Fruit fly (Drosophila melanogaster): Measurements from ENCODE around the gene mkg-p.
A peak's percentile ranks its signal among the peaks of the same experiment; 100 is the strongest.

mkg-p gene

dm6 chr3L:8452986-8453385 is 47.9 kb upstream of the mkg-p start (continued):
- peak; percentile 23 for TF ChIP-seq zen (tag; optimal IDR thresholded peaks at IDR 0.05)
- TF ChIP-seq CG9437 (GFP tag; optimal IDR thresholded peaks at IDR 0.05) = no peak
- no peak for TF ChIP-seq CG4424 (GFP tag; optimal IDR thresholded peaks at IDR 0.05)
- TF ChIP-seq tgo (GFP tag; IDR thresholded peaks at IDR 0.05) = no peak
- no peak for TF ChIP-seq cg (GFP tag; optimal IDR thresholded peaks at IDR 0.05)
- no peak for TF ChIP-seq lmd (GFP tag; IDR thresholded peaks at IDR 0.05)
- TF ChIP-seq Hr39 (optimal IDR thresholded peaks at IDR 0.05) = no peak
- no peak for TF ChIP-seq BEAF-32 (GFP tag; optimal IDR thresholded peaks at IDR 0.05)
- no peak for TF ChIP-seq CG9215 (GFP tag; IDR thresholded peaks at IDR 0.05)
- no peak for TF ChIP-seq ATbp (GFP tag; optimal IDR thresholded peaks at IDR 0.05)
- no peak for TF ChIP-seq CG32767 (GFP tag; IDR thresholded peaks at IDR 0.05)
- no peak for TF ChIP-seq grau (tag; optimal IDR thresholded peaks at IDR 0.05)
- TF ChIP-seq CG10979 (tag; optimal IDR thresholded peaks at IDR 0.05) = no peak
- TF ChIP-seq br (optimal IDR thresholded peaks at IDR 0.05) = no peak
- peak; percentile 23; the same call in 1 of the 2 replicates for TF ChIP-seq E2f2 (GFP tag; IDR thresholded peaks at IDR 0.05)
- no peak for TF ChIP-seq Nf-YB (GFP tag; optimal IDR thresholded peaks at IDR 0.05)
- no peak for TF ChIP-seq fd3F (GFP tag; optimal IDR thresholded peaks at IDR 0.05)
- TF ChIP-seq vnd (GFP tag; IDR thresholded peaks at IDR 0.05; ENCODE audit: partially characterized antibody) = no peak

dm6 chr3L:8451966-8452620 is 47.0 kb upstream of the mkg-p start:
- TF ChIP-seq NC2α (GFP tag; optimal IDR thresholded peaks at IDR 0.05) = no peak
- peak; percentile 94 for TF ChIP-seq Hey (tag; optimal IDR thresholded peaks at IDR 0.05)
- no peak for TF ChIP-seq CG9215 (GFP tag; IDR thresholded peaks at IDR 0.05)
- no peak for TF ChIP-seq az2 (GFP tag; optimal IDR thresholded peaks at IDR 0.05)
- no peak for TF ChIP-seq CG43689 (GFP tag; IDR thresholded peaks at IDR 0.05)
- peak; percentile 9 for TF ChIP-seq oc (tag; optimal IDR thresholded peaks at IDR 0.05)
- TF ChIP-seq CG12769 (tag; optimal IDR thresholded peaks at IDR 0.05) = peak; percentile 1
- TF ChIP-seq CkIIα-i1 (GFP tag; IDR thresholded peaks at IDR 0.05) = no peak
- TF ChIP-seq Myb (GFP tag; optimal IDR thresholded peaks at IDR 0.05) = no peak
- TF ChIP-seq CG4360 (GFP tag; IDR thresholded peaks at IDR 0.05) = peak; percentile 4; the same call in 1 of the 2 replicates
- TF ChIP-seq pum (GFP tag; optimal IDR thresholded peaks at IDR 0.05) = no peak
- TF ChIP-seq nau (GFP tag; optimal IDR thresholded peaks at IDR 0.05) = no peak
- TF ChIP-seq CG13894 (tag; optimal IDR thresholded peaks at IDR 0.05) = no peak
- peak; percentile 38 for TF ChIP-seq twi (tag; optimal IDR thresholded peaks at IDR 0.05)
- no peak for TF ChIP-seq CG1647 (GFP tag; optimal IDR thresholded peaks at IDR 0.05)
- TF ChIP-seq CG2199 (GFP tag; IDR thresholded peaks at IDR 0.05) = 0 out of 3 replicates have a peak, but pooled peaks have one; percentile 47
- no peak for TF ChIP-seq CG10366 (GFP tag; IDR thresholded peaks at IDR 0.05)
- peak; percentile 17 for TF ChIP-seq Med (GFP tag)
- TF ChIP-seq CG7357 (GFP tag; IDR thresholded peaks at IDR 0.05) = no peak
- TF ChIP-seq ara (GFP tag; IDR thresholded peaks at IDR 0.05) = no peak
- TF ChIP-seq h (optimal IDR thresholded peaks at IDR 0.05) = no peak
- peak; percentile 71 for TF ChIP-seq CG7745 (tag; optimal IDR thresholded peaks at IDR 0.05)
- peak; percentile 14; the same call in 1 of the 4 replicates for TF ChIP-seq chinmo (GFP tag; IDR thresholded peaks at IDR 0.05; ENCODE audit: partially characterized antibody)
- peak; percentile 90 for TF ChIP-seq Vsx1 (GFP tag; optimal IDR thresholded peaks at IDR 0.05)
- TF ChIP-seq CG16863 (GFP tag; optimal IDR thresholded peaks at IDR 0.05) = no peak
- no peak for TF ChIP-seq ato (GFP tag; IDR thresholded peaks at IDR 0.05; ENCODE audit: partially characterized antibody)
- peak; percentile 61 for TF ChIP-seq sug (tag; optimal IDR thresholded peaks at IDR 0.05)
- TF ChIP-seq Deaf1 (tag; optimal IDR thresholded peaks at IDR 0.05) = peak; percentile 4
- no peak for TF ChIP-seq cwo (GFP tag; optimal IDR thresholded peaks at IDR 0.05)
- no peak for TF ChIP-seq CG10147 (GFP tag; optimal IDR thresholded peaks at IDR 0.05)
- TF ChIP-seq CG11398 (GFP tag; optimal IDR thresholded peaks at IDR 0.05) = no peak
- TF ChIP-seq Dip3 (GFP tag; optimal IDR thresholded peaks at IDR 0.05) = no peak
- no peak for TF ChIP-seq CG2120 (GFP tag; optimal IDR thresholded peaks at IDR 0.05)
- no peak for TF ChIP-seq CG4328 (GFP tag; optimal IDR thresholded peaks at IDR 0.05)

Data from whole organism, embryonic.